Worm (Caenorhabditis elegans) whole organism, L1 larva: ENCODE results near the gene athp-1.

ENCODE experiments used
- C04F5.9 ChIP-seq: sonication (generic microtip); optimal IDR thresholded peaks from 2 replicates; lab custom pipeline; 2016; ENCODE audit warnings: missing genetic modification characterization, missing compliant biosample characterization
- C34B4.2 ChIP-seq: sonication (generic microtip); optimal IDR thresholded peaks from 2 replicates; lab custom pipeline; 2017; ENCODE audit warnings: mild to moderate bottlenecking, missing genetic modification characterization, missing compliant biosample characterization
- F16B12.6 ChIP-seq: fragments of 150-350 bp; optimal IDR thresholded peaks from 2 replicates; lab custom pipeline; 2014; ENCODE audit warnings: missing biosample characterization, missing genetic modification characterization
- blmp-1 ChIP-seq: fragments of 150-350 bp; optimal IDR thresholded peaks from 2 replicates; lab custom pipeline; 2014; ENCODE audit warnings: missing biosample characterization, missing genetic modification characterization
- ceh-88 ChIP-seq: fragments of 200-800 bp; sonication (Bioruptor generic); IDR thresholded peaks from 2 replicates; pipeline ENCODE4 v1.3.6; 2022; ENCODE audit warnings: missing genetic modification characterization, missing compliant biosample characterization
- dsc-1 ChIP-seq: sonication (generic microtip); optimal IDR thresholded peaks from 2 replicates; lab custom pipeline; 2016; ENCODE audit warnings: mild to moderate bottlenecking, missing genetic modification characterization, missing compliant biosample characterization
- efl-1 ChIP-seq, 4 experiments: fragments of 150-350 bp; optimal IDR thresholded peaks in 3 of 4; peaks in 1 of 4; 1 replicate in 1 of 4; 2 replicates in 3 of 4; lab custom pipeline; 2014; ENCODE audit warnings: missing biosample characterization in 2 of 4, missing genetic modification characterization in 2 of 4, missing genetic modification reagents in 2 of 4
- efl-3 ChIP-seq: fragments of 200-800 bp; sonication (Bioruptor generic); optimal IDR thresholded peaks from 2 replicates; lab custom pipeline; 2018; ENCODE audit warnings: mild to moderate bottlenecking, missing genetic modification characterization, missing compliant biosample characterization
- egl-27 ChIP-seq, 2 experiments: fragments of 150-350 bp in 1 of 2; sonication (generic microtip); optimal IDR thresholded peaks; 3 replicates each; lab custom pipeline; 2017 to 2018; ENCODE audit warnings: missing biosample characterization in 2 of 2, missing genetic modification characterization in 2 of 2, missing genetic modification reagents in 2 of 2
- elt-3 ChIP-seq, 6 experiments: fragments of 150-350 bp in 1 of 6; sonication (generic microtip); optimal IDR thresholded peaks; 2 replicates each; lab custom pipeline; 2017 to 2018; ENCODE audit warnings: missing biosample characterization in 6 of 6, missing genetic modification characterization in 6 of 6, inconsistent platforms in 1 of 6
- fkh-10 ChIP-seq: sonication (generic microtip); optimal IDR thresholded peaks from 2 replicates; lab custom pipeline; 2017; ENCODE audit warnings: missing biosample characterization, missing genetic modification reagents, missing genetic modification characterization
- fos-1 ChIP-seq: fragments of 150-350 bp; optimal IDR thresholded peaks from 2 replicates; lab custom pipeline; 2014; ENCODE audit warnings: missing biosample characterization, missing genetic modification characterization
- grh-1 ChIP-seq: fragments of 200-800 bp; sonication (Bioruptor generic); IDR thresholded peaks from 2 replicates; pipeline ENCODE4 v1.3.6; 2022; ENCODE audit warnings: missing genetic modification reagents, missing genetic modification characterization, missing compliant biosample characterization
- hpl-2 ChIP-seq: fragments of 150-350 bp; optimal IDR thresholded peaks from 2 replicates; lab custom pipeline; 2014; ENCODE audit warnings: missing biosample characterization, missing genetic modification reagents, missing genetic modification characterization
- jun-1 ChIP-seq: fragments of 150-350 bp; optimal IDR thresholded peaks from 2 replicates; lab custom pipeline; 2014; ENCODE audit warnings: missing biosample characterization, missing genetic modification reagents, missing genetic modification characterization
- lin-15B ChIP-seq: fragments of 150-350 bp; sonication (generic microtip); optimal IDR thresholded peaks from 3 replicates; lab custom pipeline; 2014; ENCODE audit warnings: missing biosample characterization, missing genetic modification characterization
- lin-39 ChIP-seq: fragments of 150-350 bp; optimal IDR thresholded peaks from 2 replicates; lab custom pipeline; 2014; ENCODE audit warnings: missing biosample characterization, missing genetic modification reagents, missing genetic modification characterization
- mdl-1 ChIP-seq, 2 experiments: fragments of 150-350 bp; optimal IDR thresholded peaks; 2 replicates each; lab custom pipeline; 2014 to 2017; ENCODE audit warnings: missing biosample characterization in 2 of 2, missing genetic modification characterization in 2 of 2, inconsistent platforms in 1 of 2
- mef-2 ChIP-seq: fragments of 150-350 bp; optimal IDR thresholded peaks from 2 replicates; lab custom pipeline; 2014; ENCODE audit warnings: missing biosample characterization, missing genetic modification characterization
- mep-1 ChIP-seq: fragments of 150-350 bp; optimal IDR thresholded peaks from 2 replicates; lab custom pipeline; 2014; ENCODE audit warnings: missing biosample characterization, missing genetic modification characterization
- nhr-19 ChIP-seq: fragments of 200-800 bp; sonication (Bioruptor generic); conservative IDR thresholded peaks from 2 replicates; pipeline ENCODE4 v1.3.6; 2022; ENCODE audit warnings: missing genetic modification characterization, missing compliant biosample characterization
- nhr-20 ChIP-seq: sonication (generic microtip); optimal IDR thresholded peaks from 2 replicates; lab custom pipeline; 2016; ENCODE audit warnings: mild to moderate bottlenecking, missing genetic modification characterization, missing compliant biosample characterization
- nhr-237 ChIP-seq: fragments of 150-350 bp; optimal IDR thresholded peaks from 2 replicates; lab custom pipeline; 2014; ENCODE audit warnings: missing biosample characterization, missing genetic modification characterization
- nhr-47 ChIP-seq: sonication (generic microtip); optimal IDR thresholded peaks from 2 replicates; lab custom pipeline; 2016; ENCODE audit warnings: mild to moderate bottlenecking, missing genetic modification characterization, moderate library complexity, missing compliant biosample characterization
- nhr-77 ChIP-seq: fragments of 150-350 bp; optimal IDR thresholded peaks from 2 replicates; lab custom pipeline; 2014; ENCODE audit warnings: missing biosample characterization, missing genetic modification characterization
- nhr-84 ChIP-seq: sonication (generic microtip); optimal IDR thresholded peaks from 2 replicates; lab custom pipeline; 2017; ENCODE audit warnings: missing biosample characterization, missing genetic modification characterization
- nhr-85 ChIP-seq: sonication (generic microtip); peaks from one replicate; lab custom pipeline; 2016; ENCODE audit warnings: missing genetic modification characterization, inconsistent platforms, missing compliant biosample characterization
- pag-3 ChIP-seq: sonication (generic microtip); optimal IDR thresholded peaks from 2 replicates; lab custom pipeline; 2017; ENCODE audit warnings: missing genetic modification characterization, mild to moderate bottlenecking, missing compliant biosample characterization, antibody characterized with exemption, borderline replicate concordance; ENCODE audit not compliant: insufficient read depth
- skn-1 ChIP-seq: fragments of 150-350 bp; optimal IDR thresholded peaks from 2 replicates; lab custom pipeline; 2014; ENCODE audit warnings: missing biosample characterization, missing genetic modification characterization
- snu-23 ChIP-seq: sonication (generic microtip); optimal IDR thresholded peaks from 2 replicates; lab custom pipeline; 2016; ENCODE audit warnings: missing genetic modification characterization, missing compliant biosample characterization
- sox-4 ChIP-seq: sonication (generic microtip); optimal IDR thresholded peaks from 2 replicates; lab custom pipeline; 2016; ENCODE audit warnings: missing genetic modification characterization, missing compliant biosample characterization
- sptf-1 ChIP-seq: fragments of 150-350 bp; optimal IDR thresholded peaks from 2 replicates; lab custom pipeline; 2014; ENCODE audit warnings: missing biosample characterization, missing genetic modification characterization
- unc-130 ChIP-seq: fragments of 150-350 bp; optimal IDR thresholded peaks from 2 replicates; lab custom pipeline; 2017; ENCODE audit warnings: missing biosample characterization, missing genetic modification characterization, inconsistent platforms
- unc-62 ChIP-seq: fragments of 150-350 bp; optimal IDR thresholded peaks from 2 replicates; lab custom pipeline; 2014; ENCODE audit warnings: missing biosample characterization, missing genetic modification reagents, missing genetic modification characterization
- unc-86 ChIP-seq: sonication (generic microtip); optimal IDR thresholded peaks from 2 replicates; lab custom pipeline; 2016; ENCODE audit warnings: missing genetic modification characterization, missing compliant biosample characterization
- unc-98 ChIP-seq: fragments of 200-800 bp; sonication (Bioruptor generic); IDR thresholded peaks from 2 replicates; pipeline ENCODE4 v1.3.6; 2022; ENCODE audit warnings: missing genetic modification characterization, missing compliant biosample characterization
- vab-15 ChIP-seq: sonication (generic microtip); optimal IDR thresholded peaks from 2 replicates; lab custom pipeline; 2017; ENCODE audit warnings: missing genotype, mild to moderate bottlenecking, missing genetic modification characterization, missing compliant biosample characterization
- xbp-1 ChIP-seq: sonication (generic microtip); optimal IDR thresholded peaks from 2 replicates; lab custom pipeline; 2016; ENCODE audit warnings: missing genetic modification characterization, missing compliant biosample characterization

Gene athp-1

DNA sequence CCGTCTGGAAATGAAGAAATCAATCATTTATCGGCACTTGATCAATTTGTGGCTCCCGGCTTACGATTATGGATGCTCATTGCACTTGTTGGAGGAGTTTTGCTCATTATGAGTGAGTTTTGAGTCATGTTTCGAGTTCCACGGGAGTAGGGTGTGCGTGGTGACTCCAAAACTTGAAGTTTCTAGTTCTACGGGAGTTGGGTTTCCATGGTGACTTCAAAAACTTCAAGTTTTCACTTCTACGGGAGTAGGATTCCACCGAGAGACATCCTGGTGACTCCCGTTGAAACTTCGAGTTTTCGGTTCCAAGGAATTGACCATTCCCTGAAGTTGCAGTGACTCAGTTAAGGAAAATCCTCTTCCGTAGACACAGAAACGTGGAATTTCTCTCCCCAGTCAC is 24.7 kb upstream of the athp-1 start (continued):
- TF ChIP-seq pag-3 (tag; lab: Kevin White, UChicago): no peak
- TF ChIP-seq ceh-88 (GFP tag; lab: Robert Waterston, UW): peak; percentile 49; the same call in 1 of the 2 replicates
- TF ChIP-seq lin-15B (tag; lab: Kevin White, UChicago): no peak
- TF ChIP-seq nhr-19 (GFP tag; lab: Robert Waterston, UW): peak; percentile 37
- no peak for TF ChIP-seq lin-39 (tag; lab: Kevin White, UChicago)
- peak; percentile 54 for TF ChIP-seq sox-4 (tag; lab: Kevin White, UChicago)
- no peak for TF ChIP-seq sptf-1 (tag; lab: Kevin White, UChicago)
- TF ChIP-seq egl-27 (tag; optimal IDR thresholded peaks at IDR 0.05; lab: Kevin White, UChicago): no peak
- TF ChIP-seq hpl-2 (GFP tag; lab: Kevin White, UChicago): no peak
- TF ChIP-seq nhr-85 (tag; lab: Kevin White, UChicago): no peak
- TF ChIP-seq unc-98 (GFP tag; lab: Robert Waterston, UW): peak; percentile 77
- TF ChIP-seq grh-1 (GFP tag; lab: Robert Waterston, UW): no peak
- no peak for TF ChIP-seq mdl-1 (tag; optimal IDR thresholded peaks at IDR 0.05; lab: Kevin White, UChicago)
- TF ChIP-seq blmp-1 (tag; lab: Kevin White, UChicago): no peak
- peak; percentile 21 for TF ChIP-seq dsc-1 (tag; lab: Kevin White, UChicago)
- TF ChIP-seq elt-3 (tag; optimal IDR thresholded peaks at IDR 0.05; lab: Kevin White, UChicago): no peak
- TF ChIP-seq F16B12.6 (tag; lab: Kevin White, UChicago): no peak
- TF ChIP-seq vab-15 (tag; lab: Kevin White, UChicago): peak; percentile 3
- TF ChIP-seq fos-1 (tag; lab: Kevin White, UChicago): no peak
- TF ChIP-seq unc-86 (tag; lab: Kevin White, UChicago): peak; percentile 18
- peak; percentile 51 for TF ChIP-seq nhr-47 (tag; lab: Kevin White, UChicago)
- no peak for TF ChIP-seq nhr-77 (tag; lab: Kevin White, UChicago)
- peak; percentile 29 for TF ChIP-seq xbp-1
- TF ChIP-seq efl-3: no peak
- TF ChIP-seq nhr-84 (tag; lab: Kevin White, UChicago): no peak
- no peak for TF ChIP-seq mep-1 (tag; lab: Kevin White, UChicago)
- TF ChIP-seq jun-1: no peak
- TF ChIP-seq unc-130 (tag; lab: Kevin White, UChicago): no peak
- no peak for TF ChIP-seq nhr-20 (tag; lab: Kevin White, UChicago)
- TF ChIP-seq nhr-237 (tag; lab: Kevin White, UChicago): no peak
- TF ChIP-seq unc-62 (GFP tag; lab: Kevin White, UChicago): no peak
- no peak for TF ChIP-seq snu-23 (GFP tag; lab: Kevin White, UChicago)
- no peak for TF ChIP-seq fkh-10 (GFP tag; lab: Kevin White, UChicago)
- TF ChIP-seq skn-1 (tag; lab: Kevin White, UChicago): no peak
- no peak for TF ChIP-seq C34B4.2 (tag; lab: Kevin White, UChicago)

DNA sequence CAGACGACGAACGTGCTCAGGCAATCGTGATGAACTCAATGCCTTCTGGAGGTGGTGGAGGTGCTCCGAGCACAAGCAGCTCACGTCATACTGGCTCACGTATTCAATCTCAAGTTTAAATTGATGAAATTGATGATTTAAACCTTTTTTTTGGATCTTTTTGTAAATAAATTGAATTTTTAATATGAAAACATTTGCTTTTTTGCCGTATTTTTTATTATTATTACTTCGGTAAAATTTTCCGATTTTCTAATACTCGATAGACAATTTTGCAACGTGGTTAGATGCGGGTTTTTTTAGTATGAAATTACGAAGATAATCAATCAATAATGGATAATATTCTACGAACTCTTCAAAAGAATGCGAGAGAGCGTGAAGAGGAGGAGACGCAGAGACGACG is 23.6 kb upstream of the athp-1 start, which contains the start of gene oxi-1:
Gene oxi-1 (plus strand): TSS at position 301 of the 400 bp plus-strand sequence.
- TF ChIP-seq efl-1 (optimal IDR thresholded peaks at IDR 0.05; lab: Kevin White, UChicago): no peak
- no peak for TF ChIP-seq efl-1 (GFP tag; optimal IDR thresholded peaks at IDR 0.05 in 1 of 2; lab: Kevin White, UChicago)
- no peak for TF ChIP-seq unc-98 (GFP tag; lab: Robert Waterston, UW)
- no peak for TF ChIP-seq C04F5.9 (tag; lab: Kevin White, UChicago)

DNA sequence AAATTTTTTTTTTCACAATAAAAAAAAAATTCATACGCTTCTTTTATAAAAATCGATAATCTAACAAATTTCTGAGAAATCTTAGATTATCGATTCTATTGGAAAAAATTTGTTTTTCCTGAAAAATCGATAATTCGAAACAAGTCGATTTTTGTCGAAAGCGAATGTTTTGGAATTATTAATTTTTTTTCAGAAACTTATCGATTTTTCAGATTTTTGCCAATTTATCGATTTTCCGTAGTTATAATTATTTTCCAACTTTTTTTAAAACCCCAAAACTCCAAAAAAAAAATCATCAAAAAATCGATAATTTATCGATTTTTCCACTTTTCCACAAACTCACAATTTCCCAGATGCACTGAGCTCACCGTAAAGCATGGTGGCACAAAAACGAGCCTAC is 20.2 kb upstream of the athp-1 start:
- TF ChIP-seq mef-2 (tag; lab: Kevin White, UChicago) (no peak), nhr-85 (tag; lab: Kevin White, UChicago) (no peak)
- TF ChIP-seq, all 84 proteins: peak for 0
